Worm (Caenorhabditis elegans) whole organism, L2 larva: ENCODE data around the gene C30G7.4.
A peak's percentile ranks its signal among the peaks of the same experiment; 100 is the strongest.

Source experiments
- C34F6.9 ChIP-seq: fragments of 150-350 bp; optimal IDR thresholded peaks from 2 replicates; lab custom pipeline; 2014; ENCODE audit warnings: missing biosample characterization, missing genetic modification characterization
- R02D3.7 ChIP-seq: fragments of 150-350 bp; optimal IDR thresholded peaks from 2 replicates; lab custom pipeline; 2014; ENCODE audit warnings: missing biosample characterization, missing genetic modification characterization
- alr-1 ChIP-seq: fragments of 150-350 bp; optimal IDR thresholded peaks from 2 replicates; lab custom pipeline; 2014; ENCODE audit warnings: missing biosample characterization, missing genetic modification characterization
- aly-2 ChIP-seq: fragments of 150-350 bp; optimal IDR thresholded peaks from 2 replicates; lab custom pipeline; 2014; ENCODE audit warnings: missing biosample characterization, missing genetic modification characterization
- ceh-16 ChIP-seq: fragments of 150-350 bp; optimal IDR thresholded peaks from 2 replicates; lab custom pipeline; 2014; ENCODE audit warnings: missing biosample characterization, missing genetic modification characterization
- crh-2 ChIP-seq: sonication (generic microtip); optimal IDR thresholded peaks from 2 replicates; lab custom pipeline; 2017; ENCODE audit warnings: missing biosample characterization, missing genetic modification characterization
- egl-27 ChIP-seq: sonication (generic microtip); optimal IDR thresholded peaks from 3 replicates; lab custom pipeline; 2017; ENCODE audit warnings: missing biosample characterization, missing genetic modification reagents, missing genetic modification characterization
- elt-1 ChIP-seq: fragments of 150-350 bp; optimal IDR thresholded peaks from 2 replicates; lab custom pipeline; 2014; ENCODE audit warnings: missing biosample characterization, missing genetic modification characterization
- elt-3 ChIP-seq: sonication (generic microtip); optimal IDR thresholded peaks from 2 replicates; lab custom pipeline; 2017; ENCODE audit warnings: missing biosample characterization, missing genetic modification characterization
- fos-1 ChIP-seq: fragments of 150-350 bp; optimal IDR thresholded peaks from 2 replicates; lab custom pipeline; 2014; ENCODE audit warnings: missing biosample characterization, missing genetic modification characterization
- gmeb-1 ChIP-seq: fragments of 150-350 bp; optimal IDR thresholded peaks from 2 replicates; lab custom pipeline; 2014; ENCODE audit warnings: missing biosample characterization, missing genetic modification characterization
- lin-11 ChIP-seq: fragments of 150-350 bp; sonication (generic microtip); optimal IDR thresholded peaks from 2 replicates; lab custom pipeline; 2014; ENCODE audit warnings: missing biosample characterization, missing genetic modification characterization, inconsistent platforms, mixed read lengths
- lin-39 ChIP-seq: fragments of 150-350 bp; optimal IDR thresholded peaks from 2 replicates; lab custom pipeline; 2014; ENCODE audit warnings: missing biosample characterization, missing genetic modification reagents, missing genetic modification characterization
- lsy-2 ChIP-seq, 2 experiments: fragments of 150-350 bp in 1 of 2; sonication (generic microtip) in 1 of 2; optimal IDR thresholded peaks; 2 replicates each; lab custom pipeline; 2014 to 2017; ENCODE audit warnings: missing biosample characterization in 2 of 2, missing genetic modification characterization in 2 of 2
- mbf-1 ChIP-seq: sonication (generic microtip); optimal IDR thresholded peaks from 2 replicates; lab custom pipeline; 2017; ENCODE audit warnings: missing biosample characterization, missing genetic modification characterization
- mdl-1 ChIP-seq, 2 experiments: fragments of 150-350 bp in 1 of 2; sonication (generic microtip) in 1 of 2; optimal IDR thresholded peaks; 2 replicates each; lab custom pipeline; 2017; ENCODE audit warnings: missing biosample characterization in 2 of 2, missing genetic modification characterization in 2 of 2
- nhr-10 ChIP-seq: sonication (generic microtip); optimal IDR thresholded peaks from 2 replicates; lab custom pipeline; 2017; ENCODE audit warnings: missing biosample characterization, missing genetic modification characterization
- nhr-11 ChIP-seq: fragments of 150-350 bp; optimal IDR thresholded peaks from 2 replicates; lab custom pipeline; 2014; ENCODE audit warnings: missing biosample characterization, missing genetic modification characterization
- nhr-129 ChIP-seq: fragments of 150-350 bp; optimal IDR thresholded peaks from 2 replicates; lab custom pipeline; 2014; ENCODE audit warnings: missing biosample characterization, missing genetic modification characterization
- nhr-21 ChIP-seq: fragments of 150-350 bp; optimal IDR thresholded peaks from 2 replicates; lab custom pipeline; 2014; ENCODE audit warnings: missing biosample characterization, missing genetic modification characterization
- nhr-23 ChIP-seq: fragments of 150-350 bp; optimal IDR thresholded peaks from 2 replicates; lab custom pipeline; 2014; ENCODE audit warnings: missing biosample characterization, missing genetic modification reagents, missing genetic modification characterization
- nhr-237 ChIP-seq: fragments of 150-350 bp; optimal IDR thresholded peaks from 2 replicates; lab custom pipeline; 2014; ENCODE audit warnings: missing biosample characterization, missing genetic modification characterization
- nhr-25 ChIP-seq: fragments of 150-350 bp; sonication (generic microtip); optimal IDR thresholded peaks from 3 replicates; lab custom pipeline; 2014; ENCODE audit warnings: missing biosample characterization, missing genetic modification characterization
- nhr-77 ChIP-seq: fragments of 150-350 bp; optimal IDR thresholded peaks from 2 replicates; lab custom pipeline; 2014; ENCODE audit warnings: missing biosample characterization, missing genetic modification characterization
- peb-1 ChIP-seq: fragments of 150-350 bp; optimal IDR thresholded peaks from 2 replicates; lab custom pipeline; 2014; ENCODE audit warnings: missing biosample characterization, missing genetic modification characterization
- sem-4 ChIP-seq: fragments of 150-350 bp; optimal IDR thresholded peaks from 2 replicates; lab custom pipeline; 2014; ENCODE audit warnings: missing biosample characterization, missing genetic modification reagents, missing genetic modification characterization
- skn-1 ChIP-seq: sonication (generic microtip); optimal IDR thresholded peaks from 2 replicates; lab custom pipeline; 2017; ENCODE audit warnings: missing biosample characterization, missing genetic modification characterization
- snpc-4 ChIP-seq: fragments of 150-350 bp; optimal IDR thresholded peaks from 2 replicates; lab custom pipeline; 2014; ENCODE audit warnings: missing biosample characterization, missing genetic modification characterization
- unc-39 ChIP-seq: fragments of 150-350 bp; optimal IDR thresholded peaks from 2 replicates; lab custom pipeline; 2014; ENCODE audit warnings: missing biosample characterization, missing genetic modification characterization
- unc-55 ChIP-seq: fragments of 150-350 bp; sonication (generic microtip); optimal IDR thresholded peaks from 3 replicates; lab custom pipeline; 2014; ENCODE audit warnings: missing biosample characterization, missing genetic modification reagents, missing genetic modification characterization
- unc-62 ChIP-seq: fragments of 150-350 bp; optimal IDR thresholded peaks from 2 replicates; lab custom pipeline; 2014; ENCODE audit warnings: missing biosample characterization, missing genetic modification reagents, missing genetic modification characterization
- ztf-1 ChIP-seq: fragments of 200-800 bp; sonication (Bioruptor generic); conservative IDR thresholded peaks from 2 replicates; pipeline ENCODE4 v1.3.6; 2022; ENCODE audit warnings: missing genetic modification characterization, missing compliant biosample characterization
- ztf-11 ChIP-seq: sonication (generic microtip); optimal IDR thresholded peaks from 2 replicates; lab custom pipeline; 2017; ENCODE audit warnings: missing biosample characterization, missing genetic modification characterization
- ztf-4 ChIP-seq: fragments of 150-350 bp; optimal IDR thresholded peaks from 2 replicates; lab custom pipeline; 2014; ENCODE audit warnings: missing biosample characterization, missing genetic modification characterization

The C30G7.4 gene

ce11 chrV:14990843-14991242 is 43.9 kb upstream of the C30G7.4 start, which contains the start of the genes cdt-2 and T01C3.2 (continued):
- peak; percentile 6 for TF ChIP-seq nhr-25 (tag; lab: Kevin White, UChicago)
- no peak for TF ChIP-seq elt-3 (tag; lab: Kevin White, UChicago)
- peak; percentile 12 for TF ChIP-seq nhr-129 (tag; lab: Kevin White, UChicago)
- peak; percentile 82 for TF ChIP-seq gmeb-1 (tag; lab: Kevin White, UChicago)
- peak in 1 of 2 experiments; percentile 67 for TF ChIP-seq lsy-2 (tag; optimal IDR thresholded peaks at IDR 0.05; lab: Kevin White, UChicago)
- TF ChIP-seq lin-11 (tag; lab: Kevin White, UChicago), result no peak
- TF ChIP-seq nhr-10 (tag; lab: Kevin White, UChicago), result no peak
- TF ChIP-seq ztf-4, result no peak
- TF ChIP-seq, all 48 proteins: peak for 8

- peak; percentile 4 for TF ChIP-seq C34F6.9
- no peak for TF ChIP-seq elt-1 (tag; lab: Kevin White, UChicago)
These were observed 37.7 kb upstream of the C30G7.4 start, which contains the start of gene F02D8.4 for ce11 chrV:14984593-14984992. F02D8.4 (plus strand) TSS chrV:14984893.

ce11 chrV:14979937-14980336 is 33.0 kb upstream of the C30G7.4 start, which contains the start of gene xbx-1:
xbx-1 (plus strand) TSS chrV:14980237.
- TF ChIP-seq ztf-1 (no peak), nhr-11 (tag; lab: Kevin White, UChicago) (no peak), nhr-23 (no peak), nhr-10 (tag; lab: Kevin White, UChicago) (no peak), ztf-4 (no peak), peb-1 (tag; lab: Kevin White, UChicago) (no peak), mdl-1 (tag; optimal IDR thresholded peaks at IDR 0.05; lab: Kevin White, UChicago) (no peak), crh-2 (tag; lab: Kevin White, UChicago) (no peak), mbf-1 (no peak), unc-62 (GFP tag; lab: Kevin White, UChicago) (no peak), ztf-11 (tag; lab: Kevin White, UChicago) (no peak), unc-39 (tag; lab: Kevin White, UChicago) (no peak)

- no peak for TF ChIP-seq nhr-237 (tag; lab: Kevin White, UChicago)
- no peak for TF ChIP-seq alr-1 (tag; lab: Kevin White, UChicago)
- TF ChIP-seq ceh-16 (tag; lab: Kevin White, UChicago), result no peak
- no peak for TF ChIP-seq gmeb-1 (tag; lab: Kevin White, UChicago)
- no peak for TF ChIP-seq nhr-77 (tag; lab: Kevin White, UChicago)
- TF ChIP-seq fos-1 (tag; lab: Kevin White, UChicago), result no peak
- TF ChIP-seq ztf-4, result no peak
These were observed 31.4 kb upstream of the C30G7.4 start, which contains the start of the genes grd-12 and F02D8.1 for ce11 chrV:14978205-14978751. grd-12 (plus strand) TSS chrV:14978505. F02D8.1 (minus strand) TSS chrV:14978701.

ce11 chrV:14971136-14971535 is 24.2 kb upstream of the C30G7.4 start, which contains the start of gene nlp-59:
nlp-59 (plus strand) TSS chrV:14971436.
- TF ChIP-seq lin-39 (tag; lab: Kevin White, UChicago), result no peak
- TF ChIP-seq peb-1 (tag; lab: Kevin White, UChicago), result no peak
- TF ChIP-seq R02D3.7 (tag; lab: Kevin White, UChicago), result no peak
- no peak for TF ChIP-seq ztf-11 (tag; lab: Kevin White, UChicago)
- no peak for TF ChIP-seq snpc-4 (tag; lab: Kevin White, UChicago)
- TF ChIP-seq egl-27 (tag; lab: Kevin White, UChicago), result no peak
- TF ChIP-seq elt-3 (tag; lab: Kevin White, UChicago), result no peak
- no peak for TF ChIP-seq skn-1 (tag; lab: Kevin White, UChicago)
- no peak for TF ChIP-seq sem-4 (tag; lab: Kevin White, UChicago)
- no peak for TF ChIP-seq nhr-237 (tag; lab: Kevin White, UChicago)
- TF ChIP-seq nhr-21 (tag; lab: Kevin White, UChicago), result no peak
- no peak for TF ChIP-seq mbf-1
- no peak for TF ChIP-seq unc-55 (GFP tag; lab: Kevin White, UChicago)
- TF ChIP-seq aly-2 (tag; lab: Kevin White, UChicago), result no peak
- no peak for TF ChIP-seq elt-1 (tag; lab: Kevin White, UChicago)
